Worm (Caenorhabditis elegans): ENCODE measurements around the gene W02D7.11.

- TF ChIP-seq lin-54 (GFP tag; optimal IDR thresholded peaks at IDR 0.05), result no peak
- no peak for TF ChIP-seq cebp-1 (GFP tag; IDR thresholded peaks at IDR 0.05)
- no peak for TF ChIP-seq cebp-1 (tag; optimal IDR thresholded peaks at IDR 0.05)
- TF ChIP-seq nhr-120 (GFP tag; IDR thresholded peaks at IDR 0.05), result no peak
- TF ChIP-seq ama-1 (optimal IDR thresholded peaks at IDR 0.05), result no peak
- TF ChIP-seq ama-1 (GFP tag; optimal IDR thresholded peaks at IDR 0.05), result no peak
- no peak for TF ChIP-seq ceh-40 (GFP tag; IDR thresholded peaks at IDR 0.05)
- no peak for TF ChIP-seq lsy-27 (tag; optimal IDR thresholded peaks at IDR 0.05; ENCODE audit: borderline replicate concordance, insufficient read depth)
- TF ChIP-seq him-1 (tag; optimal IDR thresholded peaks at IDR 0.05), result no peak
- no peak for TF ChIP-seq madf-6 (GFP tag; IDR thresholded peaks at IDR 0.05)
- TF ChIP-seq madf-8 (GFP tag; conservative IDR thresholded peaks at IDR 0.05), result no peak
- TF ChIP-seq nfya-2 (GFP tag; IDR thresholded peaks at IDR 0.05), result no peak
- no peak for TF ChIP-seq unc-130 (GFP tag; optimal IDR thresholded peaks at IDR 0.05)
- TF ChIP-seq ceh-91 (GFP tag; IDR thresholded peaks at IDR 0.05), result no peak
- no peak for TF ChIP-seq F39B2.1 (GFP tag; IDR thresholded peaks at IDR 0.05)
These were observed 21.4 kb downstream of the W02D7.11 start for ce11 chrV:8282933-8283332.
